Worm (Caenorhabditis elegans) whole organism, mixed stage, embryonic: ENCODE results near the gene sri-31.

Experiments used
- M03D4.4 ChIP-seq: sonication (generic microtip); optimal IDR thresholded peaks from 2 replicates; lab custom pipeline; 2017; ENCODE audit warnings: mild to moderate bottlenecking, missing genetic modification characterization, missing compliant biosample characterization
- bed-3 ChIP-seq: fragments of 200-800 bp; sonication (Bioruptor generic); optimal IDR thresholded peaks from 3 replicates; lab custom pipeline; 2018; ENCODE audit warnings: mild to moderate bottlenecking, missing genetic modification characterization, moderate library complexity, missing compliant biosample characterization
- blmp-1 ChIP-seq: fragments of 150-350 bp; optimal IDR thresholded peaks from 2 replicates; lab custom pipeline; 2014; ENCODE audit warnings: missing biosample characterization, missing genetic modification characterization
- ceh-43 ChIP-seq: fragments of 200-800 bp; sonication (Bioruptor generic); optimal IDR thresholded peaks from 2 replicates; lab custom pipeline; 2018; ENCODE audit warnings: mild to moderate bottlenecking, missing genetic modification characterization, moderate library complexity, missing compliant biosample characterization
- ceh-83 ChIP-seq: fragments of 200-800 bp; sonication (Bioruptor generic); optimal IDR thresholded peaks from 2 replicates; lab custom pipeline; 2018; ENCODE audit warnings: mild to moderate bottlenecking, missing genetic modification characterization, missing compliant biosample characterization
- ces-1 ChIP-seq: fragments of 150-350 bp; optimal IDR thresholded peaks from 2 replicates; lab custom pipeline; 2014; ENCODE audit warnings: missing biosample characterization, missing genetic modification reagents, missing genetic modification characterization
- cnd-1 ChIP-seq: fragments of 200-800 bp; sonication (Bioruptor generic); optimal IDR thresholded peaks from 2 replicates; lab custom pipeline; 2018; ENCODE audit warnings: mild to moderate bottlenecking, missing genetic modification characterization, missing compliant biosample characterization
- drap-1 ChIP-seq: fragments of 200-800 bp; sonication (Bioruptor generic); optimal IDR thresholded peaks from 3 replicates; lab custom pipeline; 2018; ENCODE audit warnings: mild to moderate bottlenecking, missing genetic modification characterization, missing compliant biosample characterization
- elt-1 ChIP-seq: sonication (generic microtip); optimal IDR thresholded peaks from 2 replicates; lab custom pipeline; 2017; ENCODE audit warnings: missing genetic modification characterization, mild to moderate bottlenecking, missing compliant biosample characterization, antibody characterized with exemption, moderate library complexity, borderline replicate concordance; ENCODE audit not compliant: insufficient read depth
- elt-3 ChIP-seq: fragments of 150-350 bp; optimal IDR thresholded peaks from 2 replicates; lab custom pipeline; 2014; ENCODE audit warnings: missing biosample characterization, missing genetic modification characterization
- flh-1 ChIP-seq: fragments of 200-800 bp; sonication (Bioruptor generic); optimal IDR thresholded peaks from 2 replicates; lab custom pipeline; 2018; ENCODE audit warnings: mild to moderate bottlenecking, missing genetic modification characterization, moderate library complexity, missing compliant biosample characterization
- ham-2 ChIP-seq: fragments of 200-800 bp; sonication (Bioruptor generic); optimal IDR thresholded peaks from 2 replicates; lab custom pipeline; 2018; ENCODE audit warnings: mild to moderate bottlenecking, missing genetic modification characterization, missing compliant biosample characterization
- hlh-1 ChIP-seq: fragments of 150-350 bp; optimal IDR thresholded peaks from 2 replicates; lab custom pipeline; 2014; ENCODE audit warnings: missing biosample characterization, missing genetic modification reagents, missing genetic modification characterization
- lin-13 ChIP-seq: fragments of 150-350 bp; optimal IDR thresholded peaks from 2 replicates; lab custom pipeline; 2014; ENCODE audit warnings: missing biosample characterization, missing genetic modification characterization
- lin-32 ChIP-seq: fragments of 200-800 bp; sonication (Bioruptor generic); optimal IDR thresholded peaks from 2 replicates; lab custom pipeline; 2018; ENCODE audit warnings: mild to moderate bottlenecking, missing genetic modification characterization, missing compliant biosample characterization
- lsy-2 ChIP-seq: fragments of 150-350 bp; optimal IDR thresholded peaks from 2 replicates; lab custom pipeline; 2014; ENCODE audit warnings: missing biosample characterization, missing genetic modification characterization
- mab-5 ChIP-seq: fragments of 150-350 bp; optimal IDR thresholded peaks from 2 replicates; lab custom pipeline; 2014; ENCODE audit warnings: missing biosample characterization, missing genetic modification characterization
- mep-1 ChIP-seq: fragments of 150-350 bp; optimal IDR thresholded peaks from 2 replicates; lab custom pipeline; 2017; ENCODE audit warnings: missing biosample characterization, missing genetic modification reagents, missing genetic modification characterization, inconsistent platforms
- mls-2 ChIP-seq: sonication (generic microtip); optimal IDR thresholded peaks from 2 replicates; lab custom pipeline; 2016; ENCODE audit warnings: mild to moderate bottlenecking, missing genetic modification characterization, moderate library complexity, missing compliant biosample characterization
- nhr-12 ChIP-seq: fragments of 150-350 bp; optimal IDR thresholded peaks from 2 replicates; lab custom pipeline; 2014; ENCODE audit warnings: missing biosample characterization, missing genetic modification characterization
- nhr-2 ChIP-seq: fragments of 150-350 bp; optimal IDR thresholded peaks from 2 replicates; lab custom pipeline; 2014; ENCODE audit warnings: missing biosample characterization, missing genetic modification characterization
- nhr-237 ChIP-seq: fragments of 150-350 bp; optimal IDR thresholded peaks from 2 replicates; lab custom pipeline; 2014; ENCODE audit warnings: missing biosample characterization, missing genetic modification characterization
- nhr-28 ChIP-seq: fragments of 150-350 bp; optimal IDR thresholded peaks from 2 replicates; lab custom pipeline; 2014; ENCODE audit warnings: missing biosample characterization, missing genetic modification characterization
- pha-4 ChIP-seq: fragments of 150-350 bp; optimal IDR thresholded peaks from 2 replicates; lab custom pipeline; 2018; ENCODE audit warnings: missing biosample characterization, missing genetic modification reagents, missing genetic modification characterization
- sem-2 ChIP-seq: fragments of 200-800 bp; sonication (Bioruptor generic); optimal IDR thresholded peaks from 2 replicates; lab custom pipeline; 2018; ENCODE audit warnings: mild to moderate bottlenecking, missing genetic modification characterization, missing compliant biosample characterization
- snpc-4 ChIP-seq: fragments of 150-350 bp; optimal IDR thresholded peaks from 2 replicates; lab custom pipeline; 2014; ENCODE audit warnings: missing biosample characterization, missing genetic modification characterization
- sptf-1 ChIP-seq: sonication (generic microtip); optimal IDR thresholded peaks from 2 replicates; lab custom pipeline; 2017; ENCODE audit warnings: mild to moderate bottlenecking, missing genetic modification characterization, moderate library complexity, missing compliant biosample characterization
- tbx-8 ChIP-seq: fragments of 200-800 bp; sonication (Bioruptor generic); optimal IDR thresholded peaks from 2 replicates; lab custom pipeline; 2018; ENCODE audit warnings: mild to moderate bottlenecking, missing genetic modification characterization, moderate library complexity, missing compliant biosample characterization
- unc-120 ChIP-seq: sonication (generic microtip); optimal IDR thresholded peaks from 2 replicates; lab custom pipeline; 2017; ENCODE audit warnings: missing genetic modification characterization, missing compliant biosample characterization; ENCODE audit not compliant: poor library complexity, severe bottlenecking
- unc-39 ChIP-seq: fragments of 150-350 bp; optimal IDR thresholded peaks from 2 replicates; lab custom pipeline; 2014; ENCODE audit warnings: missing biosample characterization, missing genetic modification characterization
- unc-62 ChIP-seq: fragments of 150-350 bp; optimal IDR thresholded peaks from 2 replicates; lab custom pipeline; 2014; ENCODE audit warnings: missing biosample characterization, missing genetic modification reagents, missing genetic modification characterization
- zip-8 ChIP-seq: fragments of 150-350 bp; optimal IDR thresholded peaks from 2 replicates; lab custom pipeline; 2014; ENCODE audit warnings: missing biosample characterization, missing genetic modification characterization
- ztf-11 ChIP-seq: fragments of 150-350 bp; optimal IDR thresholded peaks from 2 replicates; lab custom pipeline; 2014; ENCODE audit warnings: missing biosample characterization, missing genetic modification characterization

The sri-31 gene

DNA sequence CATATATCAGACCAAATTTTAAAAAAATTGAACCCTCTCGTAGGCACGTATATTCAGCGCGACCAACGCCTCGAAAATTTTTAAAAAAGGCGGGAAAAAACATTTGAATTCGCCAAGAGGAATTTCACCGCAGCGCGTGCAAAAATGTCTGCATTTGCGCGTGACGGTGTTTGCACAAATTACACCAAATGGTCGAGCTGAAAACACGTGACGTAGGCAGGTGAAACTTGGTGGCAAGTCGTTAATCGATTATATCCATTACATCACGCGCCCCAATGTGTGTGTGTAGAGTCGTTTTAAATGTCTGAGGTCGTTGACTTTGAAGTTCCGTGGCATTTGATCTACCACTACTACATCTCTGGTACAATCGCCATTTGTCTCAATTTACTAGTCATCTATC, at the start of gene sri-31:
Gene sri-31, plus strand, starts transcription at position 301 of the 400 bp plus-strand sequence.
- TF ChIP-seq unc-62 (GFP tag; lab: Kevin White, UChicago): no peak
- TF ChIP-seq mep-1 (tag; lab: Kevin White, UChicago): no peak
- TF ChIP-seq pha-4 (tag; lab: Kevin White, UChicago): no peak
- TF ChIP-seq elt-3: no peak
- no peak for TF ChIP-seq lin-32 (GFP tag; lab: Kevin White, UChicago)
- TF ChIP-seq ham-2 (GFP tag; lab: Kevin White, UChicago): no peak
- TF ChIP-seq nhr-28 (tag; lab: Kevin White, UChicago): no peak
- TF ChIP-seq blmp-1 (tag; lab: Kevin White, UChicago): no peak
- TF ChIP-seq unc-120 (tag; lab: Kevin White, UChicago): no peak
- no peak for TF ChIP-seq M03D4.4 (tag; lab: Kevin White, UChicago)
- TF ChIP-seq elt-1 (tag; lab: Kevin White, UChicago): no peak
- TF ChIP-seq lsy-2 (tag; lab: Kevin White, UChicago): no peak
- no peak for TF ChIP-seq unc-39 (tag; lab: Kevin White, UChicago)
- no peak for TF ChIP-seq mls-2 (tag; lab: Kevin White, UChicago)
- TF ChIP-seq lin-13 (tag; lab: Kevin White, UChicago): no peak
- no peak for TF ChIP-seq nhr-2
- TF ChIP-seq snpc-4 (tag; lab: Kevin White, UChicago): no peak
- TF ChIP-seq zip-8 (tag; lab: Kevin White, UChicago): no peak

DNA sequence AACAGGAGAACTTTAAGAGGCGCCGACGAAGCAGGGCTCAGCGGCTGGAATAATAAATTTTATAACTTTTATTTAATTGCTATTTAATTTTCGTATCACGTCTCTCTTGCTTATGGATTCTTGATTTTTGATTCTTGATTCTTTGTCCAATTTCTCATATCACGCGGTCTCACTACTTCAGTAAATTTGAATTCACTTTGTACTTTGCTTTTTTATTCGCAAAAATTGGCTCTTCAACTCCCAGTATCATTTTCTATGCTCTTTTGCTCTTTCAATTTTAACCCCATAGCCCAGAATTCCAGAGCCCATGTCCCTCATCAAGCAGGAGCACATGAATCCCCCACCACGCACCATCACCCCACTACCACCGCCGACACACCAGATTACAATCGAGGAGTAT, 48.6 kb upstream of the sri-31 start, which contains the start of gene lido-10:
Gene lido-10, plus strand, starts transcription at position 301 of the 400 bp plus-strand sequence.
- TF ChIP-seq M03D4.4 (tag; lab: Kevin White, UChicago): no peak
- no peak for TF ChIP-seq pha-4 (tag; lab: Kevin White, UChicago)
- no peak for TF ChIP-seq sptf-1 (tag; lab: Kevin White, UChicago)
- TF ChIP-seq mls-2 (tag; lab: Kevin White, UChicago): no peak
- TF ChIP-seq blmp-1 (tag; lab: Kevin White, UChicago): no peak

DNA sequence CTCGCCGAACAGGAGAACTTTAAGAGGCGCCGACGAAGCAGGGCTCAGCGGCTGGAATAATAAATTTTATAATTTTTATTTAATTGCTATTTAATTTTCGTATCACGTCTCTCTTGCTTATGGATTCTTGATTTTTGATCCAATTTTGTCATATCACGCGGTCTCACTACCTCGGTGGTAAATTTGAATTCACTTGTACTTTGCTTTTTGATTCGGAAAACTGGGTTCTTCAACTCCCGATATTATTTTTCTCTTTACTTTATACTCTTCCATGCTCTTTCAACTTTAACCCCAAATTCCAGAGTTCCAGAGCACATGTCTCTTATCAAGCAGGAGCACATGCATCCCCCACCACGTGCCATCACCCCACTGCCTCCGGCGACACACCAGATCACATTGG, 47.1 kb upstream of the sri-31 start, which contains the start of gene lido-11:
Gene lido-11, plus strand, starts transcription at position 301 of the 400 bp plus-strand sequence.
- TF ChIP-seq lin-13 (tag; lab: Kevin White, UChicago) (no peak), pha-4 (tag; lab: Kevin White, UChicago) (no peak), zip-8 (tag; lab: Kevin White, UChicago) (no peak), mep-1 (tag; lab: Kevin White, UChicago) (no peak), ztf-11 (tag; lab: Kevin White, UChicago) (no peak), cnd-1 (no peak), elt-1 (tag; lab: Kevin White, UChicago) (no peak), snpc-4 (tag; lab: Kevin White, UChicago) (no peak), mls-2 (tag; lab: Kevin White, UChicago) (no peak), ceh-43 (GFP tag; lab: Kevin White, UChicago) (no peak), bed-3 (GFP tag; lab: Kevin White, UChicago) (no peak), flh-1 (GFP tag; lab: Kevin White, UChicago) (no peak), lsy-2 (tag; lab: Kevin White, UChicago) (no peak), lin-32 (GFP tag; lab: Kevin White, UChicago) (no peak), nhr-2 (no peak), blmp-1 (tag; lab: Kevin White, UChicago) (no peak), hlh-1 (tag; lab: Kevin White, UChicago) (no peak)

DNA sequence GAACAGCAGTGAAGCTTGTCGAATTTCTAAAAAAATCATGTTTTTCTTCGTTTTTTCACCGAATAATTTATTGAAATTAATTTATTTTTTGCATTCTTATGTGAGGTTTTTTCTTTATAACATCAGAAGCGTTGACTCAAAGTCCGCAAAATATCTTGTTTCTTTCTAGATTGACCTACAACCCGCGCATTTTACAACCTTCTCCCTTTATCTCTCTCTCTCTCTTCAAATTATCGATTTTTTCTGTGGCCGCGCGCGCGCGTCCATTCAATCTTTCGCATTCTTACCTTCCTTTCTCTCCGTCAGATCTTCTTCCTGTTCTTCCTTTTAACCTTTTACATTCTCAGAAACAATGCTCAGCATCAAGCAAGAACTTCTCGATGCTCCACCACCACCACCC, 45.3 kb upstream of the sri-31 start, which contains the start of gene lido-12:
Gene lido-12, plus strand, starts transcription at position 301 of the 400 bp plus-strand sequence.
- TF ChIP-seq ham-2 (GFP tag; lab: Kevin White, UChicago) (no peak), lsy-2 (tag; lab: Kevin White, UChicago) (no peak), unc-120 (tag; lab: Kevin White, UChicago) (no peak), ceh-43 (GFP tag; lab: Kevin White, UChicago) (no peak), nhr-237 (tag; lab: Kevin White, UChicago) (no peak), mls-2 (tag; lab: Kevin White, UChicago) (no peak), ceh-83 (GFP tag; lab: Kevin White, UChicago) (no peak), hlh-1 (tag; lab: Kevin White, UChicago) (no peak), tbx-8 (GFP tag; lab: Kevin White, UChicago) (no peak), elt-3 (no peak), drap-1 (GFP tag; lab: Kevin White, UChicago) (no peak), mab-5 (no peak), ztf-11 (tag; lab: Kevin White, UChicago) (no peak), nhr-12 (tag; lab: Kevin White, UChicago) (no peak), zip-8 (tag; lab: Kevin White, UChicago) (no peak), blmp-1 (tag; lab: Kevin White, UChicago) (no peak), ces-1 (GFP tag; lab: Kevin White, UChicago) (no peak), lin-13 (tag; lab: Kevin White, UChicago) (no peak), M03D4.4 (tag; lab: Kevin White, UChicago) (no peak), sem-2 (GFP tag; lab: Kevin White, UChicago) (no peak)
